Fruit fly (Drosophila melanogaster): Measurements from ENCODE around the gene chas.
A peak's percentile ranks its signal among the peaks of the same experiment; 100 is the strongest.

The chas gene

DNA sequence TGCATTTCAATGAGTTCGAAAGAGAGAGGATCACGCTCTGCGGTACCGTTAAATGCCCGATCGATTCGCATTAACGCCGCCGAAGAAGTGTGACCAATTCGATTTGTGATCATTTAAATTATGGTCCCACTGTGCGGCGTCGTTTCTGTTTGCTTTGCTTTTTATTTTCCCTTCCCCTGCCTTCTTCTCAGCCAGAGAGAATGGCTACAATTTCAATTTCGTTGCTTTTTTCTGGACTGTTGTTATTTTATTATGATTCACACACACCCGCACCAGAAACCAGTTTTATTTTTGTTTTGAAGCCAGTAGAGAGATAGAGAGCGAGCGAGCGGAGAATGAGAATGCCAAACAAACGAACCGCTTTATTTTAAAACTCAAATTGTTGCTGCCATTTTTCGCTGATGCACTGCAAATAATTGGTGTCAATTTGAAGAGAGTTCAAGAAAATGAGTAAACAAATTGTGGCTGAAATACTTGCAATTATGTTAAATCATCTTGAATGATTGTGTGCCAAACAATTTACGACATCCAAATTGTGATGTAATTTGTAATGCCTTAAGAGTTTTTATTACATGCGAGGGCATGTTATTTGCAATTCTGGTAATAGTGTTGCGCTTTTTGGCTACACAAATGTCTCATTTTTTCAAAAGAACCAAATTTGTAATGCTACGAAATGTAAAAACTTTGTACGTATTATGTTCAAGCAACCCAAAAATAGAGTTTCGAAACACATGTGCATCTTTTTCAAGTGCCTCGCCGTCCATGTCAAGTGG lies 44.2 kb upstream of the chas start (continued):
- TF ChIP-seq CG8765 (GFP tag; IDR thresholded peaks at IDR 0.05) (no peak), vnd (GFP tag; IDR thresholded peaks at IDR 0.05; ENCODE audit: partially characterized antibody) (no peak), CG14710 (tag; optimal IDR thresholded peaks at IDR 0.05) (peak; percentile 29), Gsc (GFP tag; IDR thresholded peaks at IDR 0.05) (no peak), CG16813 (GFP tag; IDR thresholded peaks at IDR 0.05; ENCODE audit: partially characterized antibody) (peak; percentile 15; the same call in 1 of the 3 replicates), CG5245 (GFP tag; optimal IDR thresholded peaks at IDR 0.05) (peak; percentile 25), eve (GFP tag; optimal IDR thresholded peaks at IDR 0.05) (no peak), CG17802 (tag; optimal IDR thresholded peaks at IDR 0.05) (peak; percentile 19), Asciz (GFP tag; optimal IDR thresholded peaks at IDR 0.05) (peak; percentile 56), CG12744 (GFP tag; optimal IDR thresholded peaks at IDR 0.05) (peak; percentile 33), hkb (optimal IDR thresholded peaks at IDR 0.05) (no peak), hkb (GFP tag; IDR thresholded peaks at IDR 0.05) (peak; percentile 62), vfl (GFP tag; optimal IDR thresholded peaks at IDR 0.05) (no peak), gro (GFP tag; optimal IDR thresholded peaks at IDR 0.05) (no peak), mirr (GFP tag; optimal IDR thresholded peaks at IDR 0.05) (no peak), CG6689 (GFP tag; IDR thresholded peaks at IDR 0.05) (no peak), CG3726 (GFP tag; IDR thresholded peaks at IDR 0.05) (no peak), sc (optimal IDR thresholded peaks at IDR 0.05) (no peak), sc (GFP tag; optimal IDR thresholded peaks at IDR 0.05) (no peak), hth (optimal IDR thresholded peaks at IDR 0.05) (no peak), CG3407 (GFP tag; optimal IDR thresholded peaks at IDR 0.05) (no peak), pan (optimal IDR thresholded peaks at IDR 0.05) (no peak), pan (GFP tag; optimal IDR thresholded peaks at IDR 0.05 in 1 of 2, IDR thresholded peaks at IDR 0.05 in 1 of 2) (no peak), Fer3 (tag; optimal IDR thresholded peaks at IDR 0.05) (no peak), sqz (GFP tag; optimal IDR thresholded peaks at IDR 0.05) (no peak), sens-2 (GFP tag; IDR thresholded peaks at IDR 0.05) (no peak), z (GFP tag; IDR thresholded peaks at IDR 0.05) (no peak), CG15269 (tag; optimal IDR thresholded peaks at IDR 0.05) (peak; percentile 37), maf-S (GFP tag; optimal IDR thresholded peaks at IDR 0.05) (no peak), Kr (GFP tag; optimal IDR thresholded peaks at IDR 0.05) (no peak), sisA (GFP tag; IDR thresholded peaks at IDR 0.05) (peak; percentile 15; the same call in 1 of the 2 replicates), Lhr (GFP tag; optimal IDR thresholded peaks at IDR 0.05) (no peak), her (GFP tag; optimal IDR thresholded peaks at IDR 0.05) (no peak), HLHmδ (GFP tag; optimal IDR thresholded peaks at IDR 0.05) (no peak), peb (GFP tag; IDR thresholded peaks at IDR 0.05) (no peak), dmrt99B (tag; optimal IDR thresholded peaks at IDR 0.05) (peak; percentile 67), CG3847 (GFP tag; IDR thresholded peaks at IDR 0.05) (no peak), pfk (GFP tag; optimal IDR thresholded peaks at IDR 0.05) (peak; percentile 1), cad (GFP tag; optimal IDR thresholded peaks at IDR 0.05) (no peak), CG9817 (tag; optimal IDR thresholded peaks at IDR 0.05) (no peak), CG7963 (GFP tag; IDR thresholded peaks at IDR 0.05; ENCODE audit: partially characterized antibody) (no peak), CG30403 (GFP tag; optimal IDR thresholded peaks at IDR 0.05) (peak; percentile 48), CG7786 (GFP tag; optimal IDR thresholded peaks at IDR 0.05) (peak; percentile 31), CG18619 (GFP tag; optimal IDR thresholded peaks at IDR 0.05) (peak; percentile 1), CG1603 (tag; optimal IDR thresholded peaks at IDR 0.05) (peak; percentile 63), kay (GFP tag; optimal IDR thresholded peaks at IDR 0.05) (no peak), CG10147 (GFP tag; optimal IDR thresholded peaks at IDR 0.05) (peak; percentile 20), Tbp (GFP tag; optimal IDR thresholded peaks at IDR 0.05) (no peak), Lpt (GFP tag; optimal IDR thresholded peaks at IDR 0.05) (no peak), tx (GFP tag; optimal IDR thresholded peaks at IDR 0.05) (peak; percentile 4), ap (GFP tag; IDR thresholded peaks at IDR 0.05) (no peak)

All from whole organism, embryonic.